Worm (Caenorhabditis elegans): Measurements from ENCODE around the gene F23B12.1.

DNA sequence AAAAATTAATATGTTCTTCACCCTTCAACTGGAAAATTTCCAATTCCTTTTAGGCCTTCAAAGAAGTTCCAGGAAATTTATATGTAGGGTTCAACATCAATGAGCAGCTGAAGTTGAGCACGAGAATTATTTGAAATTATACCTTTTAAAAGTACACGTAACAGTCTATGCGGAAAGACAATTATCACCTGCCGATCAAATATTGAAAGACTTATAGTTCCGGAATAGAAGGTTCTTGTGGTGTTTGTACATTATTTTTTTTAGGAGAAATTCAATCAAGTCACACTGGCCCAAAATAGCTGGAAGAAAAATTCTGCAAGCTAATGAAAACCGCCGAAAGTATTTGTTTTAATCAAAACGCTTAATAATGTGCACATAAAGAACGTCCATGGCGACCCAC lies 48.7 kb upstream of the F23B12.1 start:
- no peak for TF ChIP-seq nhr-77 (tag; optimal IDR thresholded peaks at IDR 0.05)
- no peak for TF ChIP-seq unc-39 (tag; optimal IDR thresholded peaks at IDR 0.05)
- TF ChIP-seq lin-15B (tag; optimal IDR thresholded peaks at IDR 0.05) = no peak
- TF ChIP-seq dmd-9 (GFP tag; IDR thresholded peaks at IDR 0.05) = no peak
- no peak for TF ChIP-seq php-3 (GFP tag; IDR thresholded peaks at IDR 0.05)
- TF ChIP-seq dve-1 (tag; optimal IDR thresholded peaks at IDR 0.05; ENCODE audit: insufficient read depth) = no peak
- no peak for TF ChIP-seq T26A8.4 (GFP tag; IDR thresholded peaks at IDR 0.05)
- no peak for TF ChIP-seq egl-27 (tag; optimal IDR thresholded peaks at IDR 0.05)
- TF ChIP-seq unc-130 (GFP tag; optimal IDR thresholded peaks at IDR 0.05) = no peak

All from whole organism, L4 larva.